Fruit fly (Drosophila melanogaster) S2 (cell line): ENCODE measurements around the gene CG11630.

Experiments used
- CG8478 ChIP-seq: fragments of >200 bp; optimal IDR thresholded peaks from 2 replicates; lab custom pipeline; 2018
- CTCF ChIP-seq, 2 experiments: fragments of >200 bp; optimal IDR thresholded peaks; 2 replicates each; lab custom pipeline; 2018

DNA sequence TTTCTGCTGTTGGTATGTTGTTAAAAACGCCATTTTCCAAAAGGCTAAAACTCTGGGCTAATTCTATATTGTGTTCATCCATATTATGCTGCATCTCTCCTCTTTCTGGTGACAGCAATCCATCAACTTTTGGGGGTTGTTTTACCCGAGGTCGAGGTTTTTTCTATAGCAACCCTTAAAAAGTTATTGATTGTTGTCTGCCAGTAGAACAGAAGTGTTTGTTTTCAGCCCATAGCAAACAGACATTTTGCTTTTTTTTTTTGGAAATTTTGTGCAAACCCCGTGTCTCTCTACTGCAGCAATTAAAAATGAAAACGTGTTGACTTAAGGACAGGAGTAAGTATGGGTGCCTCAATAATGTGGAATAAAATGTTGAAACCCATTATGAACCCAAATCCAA is 22.5 kb upstream of the CG11630 start:
- TF ChIP-seq CG8478 (lab: Kevin White, UChicago) (no peak), CTCF (optimal IDR thresholded peaks at IDR 0.05; lab: Kevin White, UChicago) (no peak)
